Fruit fly (Drosophila melanogaster): ENCODE results near the gene Noc1.

Noc1 gene

dm6 chr3L:11047877-11048276 lies 26.7 kb upstream of the Noc1 start (continued):
- no peak for TF ChIP-seq unc-4 (GFP tag; IDR thresholded peaks at IDR 0.05; ENCODE audit: partially characterized antibody)
- peak; percentile 54 for TF ChIP-seq Six4 (GFP tag; optimal IDR thresholded peaks at IDR 0.05)
- TF ChIP-seq Hr39 (optimal IDR thresholded peaks at IDR 0.05), result no peak
- TF ChIP-seq cad (GFP tag; optimal IDR thresholded peaks at IDR 0.05), result no peak
- no peak for TF ChIP-seq CG3995 (GFP tag; optimal IDR thresholded peaks at IDR 0.05)
- TF ChIP-seq ro (GFP tag; IDR thresholded peaks at IDR 0.05), result no peak; the same call in 1 of the 2 replicates
- no peak for TF ChIP-seq HLH4C (GFP tag; IDR thresholded peaks at IDR 0.05; ENCODE audit: partially characterized antibody)
- peak; percentile 71 for TF ChIP-seq B-H2 (GFP tag; optimal IDR thresholded peaks at IDR 0.05)
- peak; percentile 68 for TF ChIP-seq CG12769 (tag; optimal IDR thresholded peaks at IDR 0.05)
- peak; percentile 40 for TF ChIP-seq emc (GFP tag; optimal IDR thresholded peaks at IDR 0.05)
- peak; percentile 48 for TF ChIP-seq CG15514 (GFP tag; optimal IDR thresholded peaks at IDR 0.05)
- peak; percentile 28; the same call in 1 of the 2 replicates for TF ChIP-seq Bgb (GFP tag; IDR thresholded peaks at IDR 0.05; ENCODE audit: partially characterized antibody)
- peak; percentile 73 for TF ChIP-seq CG2712 (tag; optimal IDR thresholded peaks at IDR 0.05)
- TF ChIP-seq crp (GFP tag; optimal IDR thresholded peaks at IDR 0.05), result peak in 1 of 2 experiments; percentile 14
- peak; percentile 96 for TF ChIP-seq Myb (GFP tag; optimal IDR thresholded peaks at IDR 0.05)
- TF ChIP-seq ttk (GFP tag; IDR thresholded peaks at IDR 0.05), result peak; percentile 42; the same call in 1 of the 2 replicates
- no peak for TF ChIP-seq CG10321 (GFP tag; IDR thresholded peaks at IDR 0.05)
- no peak; the same call in 1 of the 2 replicates for TF ChIP-seq CG4404 (GFP tag; IDR thresholded peaks at IDR 0.05)
- no peak for TF ChIP-seq CG9437 (GFP tag; optimal IDR thresholded peaks at IDR 0.05)
- TF ChIP-seq CG43689 (GFP tag; IDR thresholded peaks at IDR 0.05), result peak; percentile 50; the same call in 1 of the 2 replicates
- TF ChIP-seq nerfin-1 (tag; optimal IDR thresholded peaks at IDR 0.05), result peak; percentile 43
- TF ChIP-seq pfk (GFP tag; optimal IDR thresholded peaks at IDR 0.05), result peak; percentile 17
- peak; percentile 54 for TF ChIP-seq Oli (tag; optimal IDR thresholded peaks at IDR 0.05)
- TF ChIP-seq CG15011 (GFP tag; optimal IDR thresholded peaks at IDR 0.05), result peak; percentile 16
- peak; percentile 34 for TF ChIP-seq CG7271 (tag; optimal IDR thresholded peaks at IDR 0.05)
- TF ChIP-seq caup (GFP tag; optimal IDR thresholded peaks at IDR 0.05; ENCODE audit: severe bottlenecking), result peak; percentile 78
- TF ChIP-seq CG2875 (GFP tag; optimal IDR thresholded peaks at IDR 0.05), result peak; percentile 64
- no peak for TF ChIP-seq jigr1 (GFP tag; IDR thresholded peaks at IDR 0.05)
- TF ChIP-seq CG8478 (optimal IDR thresholded peaks at IDR 0.05), result no peak
- TF ChIP-seq CG12155 (GFP tag; optimal IDR thresholded peaks at IDR 0.05), result peak; percentile 38
- TF ChIP-seq Sry-β (GFP tag; optimal IDR thresholded peaks at IDR 0.05), result no peak
- TF ChIP-seq Gug (GFP tag; IDR thresholded peaks at IDR 0.05), result peak; percentile 66; the same call in 3 of the 4 replicates
- peak; percentile 39; the same call in 1 of the 2 replicates for TF ChIP-seq dimm (GFP tag; IDR thresholded peaks at IDR 0.05)
- peak; percentile 83 for TF ChIP-seq pum (GFP tag; optimal IDR thresholded peaks at IDR 0.05)
- TF ChIP-seq sens (GFP tag), result peak; percentile 94
- peak; percentile 55 for TF ChIP-seq phol (tag; optimal IDR thresholded peaks at IDR 0.05)
- peak; percentile 66 for TF ChIP-seq CG5180 (GFP tag; optimal IDR thresholded peaks at IDR 0.05)
- no peak for TF ChIP-seq pros (GFP tag; optimal IDR thresholded peaks at IDR 0.05)
- TF ChIP-seq corto (GFP tag; optimal IDR thresholded peaks at IDR 0.05), result no peak
- TF ChIP-seq Dip3 (GFP tag; optimal IDR thresholded peaks at IDR 0.05), result no peak
- peak; percentile 65 for TF ChIP-seq CG9817 (tag; optimal IDR thresholded peaks at IDR 0.05)
- peak; percentile 76 for TF ChIP-seq Camta (GFP tag; optimal IDR thresholded peaks at IDR 0.05)
- peak; percentile 47 for TF ChIP-seq CG17568 (GFP tag; optimal IDR thresholded peaks at IDR 0.05)
- peak; percentile 83 for TF ChIP-seq CG9876 (GFP tag; optimal IDR thresholded peaks at IDR 0.05)
- no peak for TF ChIP-seq rib (GFP tag; IDR thresholded peaks at IDR 0.05)
- TF ChIP-seq CG14667 (GFP tag; IDR thresholded peaks at IDR 0.05), result peak; percentile 72
- peak; percentile 76 for TF ChIP-seq CG9609 (GFP tag; optimal IDR thresholded peaks at IDR 0.05)
- peak; percentile 50 for TF ChIP-seq CG12391 (tag; optimal IDR thresholded peaks at IDR 0.05)
- peak; percentile 35 for TF ChIP-seq CG31388 (GFP tag; optimal IDR thresholded peaks at IDR 0.05)
- TF ChIP-seq grau (tag; optimal IDR thresholded peaks at IDR 0.05), result peak; percentile 70
- peak; percentile 64 for TF ChIP-seq maf-S (GFP tag; optimal IDR thresholded peaks at IDR 0.05)
